Fruit fly (Drosophila melanogaster) whole organism, embryonic: ENCODE data around the gene Mbs.
A peak's percentile ranks its signal among the peaks of the same experiment; 100 is the strongest.

Source experiments
- Adf1 ChIP-seq: fragments of 200-800 bp; sonication (Bioruptor generic); IDR thresholded peaks from 2 replicates; pipeline ENCODE4 v1.3.6; 2022; ENCODE audit warnings: missing biosample characterization, missing genetic modification characterization
- B-H2 ChIP-seq: fragments of 200-800 bp; sonication (Bioruptor generic); optimal IDR thresholded peaks from 2 replicates; lab custom pipeline; 2018; ENCODE audit warnings: missing biosample characterization, mild to moderate bottlenecking, missing genetic modification characterization
- BtbVII ChIP-seq: fragments of 200-800 bp; sonication (Bioruptor generic); optimal IDR thresholded peaks from 3 replicates; lab custom pipeline; 2017; ENCODE audit warnings: missing biosample characterization, mild to moderate bottlenecking, missing genetic modification characterization
- CG10209 ChIP-seq: fragments of 200-800 bp; sonication (Bioruptor generic); optimal IDR thresholded peaks from 3 replicates; lab custom pipeline; 2017; ENCODE audit warnings: missing biosample characterization, mild to moderate bottlenecking, missing genetic modification characterization, missing genetic modification reagents
- CG10274 ChIP-seq: fragments of 200-800 bp; sonication (Bioruptor generic); optimal IDR thresholded peaks from 3 replicates; lab custom pipeline; 2017; ENCODE audit warnings: missing biosample characterization, mild to moderate bottlenecking, missing genetic modification characterization
- CG12155 ChIP-seq: fragments of 200-800 bp; sonication (Bioruptor generic); optimal IDR thresholded peaks from 3 replicates; lab custom pipeline; 2016; ENCODE audit warnings: missing biosample characterization, missing genetic modification characterization
- CG12299 ChIP-seq: fragments of 200-800 bp; sonication (Bioruptor generic); optimal IDR thresholded peaks from 2 replicates; lab custom pipeline; 2018; ENCODE audit warnings: missing biosample characterization, mild to moderate bottlenecking, missing genetic modification characterization
- CG13123 ChIP-seq: fragments of 200-800 bp; sonication (Bioruptor generic); optimal IDR thresholded peaks from 2 replicates; lab custom pipeline; 2016; ENCODE audit warnings: missing biosample characterization, missing genetic modification characterization
- CG13894 ChIP-seq: fragments of 200-800 bp; sonication (Bioruptor generic); optimal IDR thresholded peaks from 3 replicates; lab custom pipeline; 2018; ENCODE audit warnings: missing biosample characterization, mild to moderate bottlenecking, missing genetic modification characterization, moderate library complexity
- CG14710 ChIP-seq: fragments of 200-800 bp; sonication (Bioruptor generic); optimal IDR thresholded peaks from 3 replicates; lab custom pipeline; 2019; ENCODE audit warnings: missing biosample characterization, mild to moderate bottlenecking, missing genetic modification characterization, moderate library complexity
- CG15011 ChIP-seq: fragments of 200-800 bp; sonication (Bioruptor generic); optimal IDR thresholded peaks from 3 replicates; lab custom pipeline; 2018; ENCODE audit warnings: missing biosample characterization, mild to moderate bottlenecking, missing genetic modification characterization
- CG15601 ChIP-seq: fragments of 200-800 bp; sonication (Bioruptor generic); optimal IDR thresholded peaks from 3 replicates; lab custom pipeline; 2019; ENCODE audit warnings: missing biosample characterization, mild to moderate bottlenecking, missing genetic modification characterization, moderate library complexity
- CG17385 ChIP-seq: fragments of 200-800 bp; sonication (Bioruptor generic); optimal IDR thresholded peaks from 3 replicates; lab custom pipeline; 2018; ENCODE audit warnings: missing biosample characterization, mild to moderate bottlenecking, missing genetic modification characterization
- CG5245 ChIP-seq: fragments of 200-800 bp; sonication (Bioruptor generic); optimal IDR thresholded peaks from 3 replicates; lab custom pipeline; 2016; ENCODE audit warnings: missing biosample characterization, missing genetic modification characterization
- CG7745 ChIP-seq: fragments of 200-800 bp; sonication (Bioruptor generic); optimal IDR thresholded peaks from 2 replicates; lab custom pipeline; 2018; ENCODE audit warnings: missing biosample characterization, mild to moderate bottlenecking, missing genetic modification characterization, moderate library complexity
- CG8924 ChIP-seq: fragments of 200-800 bp; optimal IDR thresholded peaks from 3 replicates; lab custom pipeline; 2019; ENCODE audit warnings: missing biosample characterization, mild to moderate bottlenecking, missing genetic modification characterization, moderate library complexity
- CG8944 ChIP-seq: fragments of 200-800 bp; sonication (Bioruptor generic); optimal IDR thresholded peaks from 3 replicates; lab custom pipeline; 2016; ENCODE audit warnings: missing biosample characterization, missing genetic modification characterization
- Camta ChIP-seq: fragments of 200-800 bp; sonication (Bioruptor generic); optimal IDR thresholded peaks from 2 replicates; lab custom pipeline; 2016; ENCODE audit warnings: missing biosample characterization, missing genetic modification characterization
- Dip3 ChIP-seq: fragments of 200-800 bp; sonication (Bioruptor generic); optimal IDR thresholded peaks from 3 replicates; lab custom pipeline; 2016; ENCODE audit warnings: missing biosample characterization, missing genetic modification characterization
- Dp ChIP-seq: fragments of 200-800 bp; sonication (Bioruptor generic); optimal IDR thresholded peaks from 2 replicates; lab custom pipeline; 2018; ENCODE audit warnings: missing biosample characterization, mild to moderate bottlenecking, missing genetic modification characterization, moderate library complexity
- Drgx ChIP-seq: fragments of 200-800 bp; sonication (Bioruptor generic); IDR thresholded peaks from 2 replicates; pipeline ENCODE4 v1.3.6; 2022; ENCODE audit warnings: missing biosample characterization, missing genetic modification characterization
- Fer2 ChIP-seq: fragments of 200-800 bp; sonication (Bioruptor generic); optimal IDR thresholded peaks from 2 replicates; lab custom pipeline; 2018; ENCODE audit warnings: missing biosample characterization, mild to moderate bottlenecking, missing genetic modification characterization, moderate library complexity
- HLHmδ ChIP-seq: fragments of 200-800 bp; sonication (Bioruptor generic); optimal IDR thresholded peaks from 2 replicates; lab custom pipeline; 2018; ENCODE audit warnings: missing biosample characterization, mild to moderate bottlenecking, missing genetic modification characterization, moderate library complexity
- Hr39 ChIP-seq: fragments of >200 bp; optimal IDR thresholded peaks from 2 replicates; lab custom pipeline; 2017
- Kr ChIP-seq: fragments of 200-800 bp; sonication (Bioruptor generic); optimal IDR thresholded peaks from 2 replicates; lab custom pipeline; 2017; ENCODE audit warnings: missing biosample characterization, mild to moderate bottlenecking, missing genetic modification characterization
- Lim3 ChIP-seq: fragments of 200-800 bp; sonication (Bioruptor generic); IDR thresholded peaks from 2 replicates; pipeline ENCODE4 v1.3.6; 2022; ENCODE audit warnings: missing biosample characterization, missing genetic modification characterization
- MBD-R2 ChIP-seq: fragments of 200-800 bp; sonication (Bioruptor generic); IDR thresholded peaks from 2 replicates; pipeline ENCODE4 v1.3.6; 2022; ENCODE audit warnings: missing biosample characterization, missing genetic modification characterization
- Meics ChIP-seq: fragments of 200-800 bp; sonication (Bioruptor generic); optimal IDR thresholded peaks from 2 replicates; lab custom pipeline; 2017; ENCODE audit warnings: missing biosample characterization, mild to moderate bottlenecking, missing genetic modification characterization
- Myb ChIP-seq: fragments of 200-800 bp; sonication (Bioruptor generic); optimal IDR thresholded peaks from 2 replicates; lab custom pipeline; 2016; ENCODE audit warnings: missing biosample characterization, missing genetic modification characterization
- Rfx ChIP-seq: fragments of 200-800 bp; sonication (Bioruptor generic); IDR thresholded peaks from 2 replicates; pipeline ENCODE4 v1.3.6; 2022; ENCODE audit warnings: missing biosample characterization, missing genetic modification characterization
- Sox102F ChIP-seq: fragments of 200-800 bp; sonication (Bioruptor generic); optimal IDR thresholded peaks from 2 replicates; lab custom pipeline; 2018; ENCODE audit warnings: missing biosample characterization, mild to moderate bottlenecking, missing genetic modification characterization, moderate library complexity
- Taf1 ChIP-seq: fragments of 200-800 bp; sonication (Bioruptor generic); IDR thresholded peaks from 2 replicates; pipeline ENCODE4 v1.3.6; 2022; ENCODE audit warnings: missing biosample characterization, missing genetic modification characterization
- YL-1 ChIP-seq: fragments of 200-800 bp; sonication (Bioruptor generic); optimal IDR thresholded peaks from 3 replicates; lab custom pipeline; 2017; ENCODE audit warnings: missing biosample characterization, mild to moderate bottlenecking, missing genetic modification characterization
- bsh ChIP-seq, 2 experiments: fragments of 200-800 bp; sonication (Bioruptor generic); optimal IDR thresholded peaks; 2 replicates each; lab custom pipeline; 2017 to 2018; ENCODE audit warnings: mild to moderate bottlenecking in 2 of 2, missing biosample characterization in 2 of 2, missing genetic modification characterization in 2 of 2, moderate library complexity in 1 of 2
- btn ChIP-seq: fragments of 200-800 bp; sonication (Bioruptor generic); optimal IDR thresholded peaks from 2 replicates; lab custom pipeline; 2016; ENCODE audit warnings: missing biosample characterization, missing genetic modification characterization
- cwo ChIP-seq: fragments of 200-800 bp; sonication (Bioruptor generic); optimal IDR thresholded peaks from 3 replicates; lab custom pipeline; 2017; ENCODE audit warnings: missing biosample characterization, missing genetic modification characterization, mild to moderate bottlenecking, moderate library complexity, missing genetic modification reagents
- dati ChIP-seq: fragments of 200-800 bp; sonication (Bioruptor generic); IDR thresholded peaks from 2 replicates; pipeline ENCODE4 v1.3.6; 2022; ENCODE audit warnings: missing biosample characterization, missing genetic modification characterization
- gfzf ChIP-seq: fragments of 200-800 bp; sonication (Bioruptor generic); optimal IDR thresholded peaks from 2 replicates; lab custom pipeline; 2016; ENCODE audit warnings: missing biosample characterization, mild to moderate bottlenecking, missing genetic modification characterization, moderate library complexity
- lbe ChIP-seq: fragments of 200-800 bp; sonication (Bioruptor generic); optimal IDR thresholded peaks from 2 replicates; lab custom pipeline; 2016; ENCODE audit warnings: missing biosample characterization, mild to moderate bottlenecking, missing genetic modification characterization
- mam ChIP-seq: fragments of 200-800 bp; sonication (Bioruptor generic); optimal IDR thresholded peaks from 3 replicates; lab custom pipeline; 2016; ENCODE audit warnings: missing biosample characterization, missing genetic modification characterization
- nom ChIP-seq: fragments of 200-800 bp; sonication (Bioruptor generic); optimal IDR thresholded peaks from 2 replicates; lab custom pipeline; 2017; ENCODE audit warnings: missing biosample characterization, missing genetic modification characterization, mild to moderate bottlenecking, moderate library complexity, missing genetic modification reagents
- oc ChIP-seq: fragments of 200-800 bp; sonication (Bioruptor generic); optimal IDR thresholded peaks from 2 replicates; lab custom pipeline; 2018; ENCODE audit warnings: missing biosample characterization, mild to moderate bottlenecking, missing genetic modification characterization, moderate library complexity
- phol ChIP-seq: fragments of 200-800 bp; sonication (Bioruptor generic); optimal IDR thresholded peaks from 3 replicates; lab custom pipeline; 2018; ENCODE audit warnings: missing biosample characterization, mild to moderate bottlenecking, missing genetic modification characterization, moderate library complexity
- sob ChIP-seq: fragments of 200-800 bp; sonication (Bioruptor generic); IDR thresholded peaks from 2 replicates; pipeline ENCODE4 v1.3.6; 2022; ENCODE audit warnings: missing biosample characterization, missing genetic modification characterization
- sqz ChIP-seq: fragments of 200-800 bp; sonication (Bioruptor generic); optimal IDR thresholded peaks from 3 replicates; lab custom pipeline; 2018; ENCODE audit warnings: missing biosample characterization, mild to moderate bottlenecking, missing genetic modification characterization
- tio ChIP-seq: fragments of 200-800 bp; sonication (Bioruptor generic); optimal IDR thresholded peaks from 2 replicates; lab custom pipeline; 2017; ENCODE audit warnings: missing biosample characterization, missing genetic modification characterization, inconsistent platforms
- tna ChIP-seq: fragments of 200-800 bp; sonication (Bioruptor generic); IDR thresholded peaks from 2 replicates; pipeline ENCODE4 v1.3.6; 2022; ENCODE audit warnings: missing biosample characterization, missing genetic modification characterization; ENCODE audit not compliant: partially characterized antibody

Gene Mbs

dm6 chr3L:16002116-16002716 lies 49.5 kb upstream of the Mbs start (continued):
- TF ChIP-seq nom (GFP tag; lab: Kevin White, UChicago) (peak; percentile 71), Rfx (GFP tag; lab: Robert Waterston, UW) (0 out of 2 replicates have a peak, but pooled peaks have one; percentile 14), sob (GFP tag; lab: Robert Waterston, UW) (no peak), btn (GFP tag; lab: Kevin White, UChicago) (no peak), MBD-R2 (GFP tag; lab: Robert Waterston, UW) (no peak), CG13123 (GFP tag; lab: Kevin White, UChicago) (no peak), oc (tag; lab: Kevin White, UChicago) (peak; percentile 28), HLHmδ (GFP tag; lab: Kevin White, UChicago) (no peak), Drgx (GFP tag; lab: Robert Waterston, UW) (peak; percentile 29; the same call in 1 of the 2 replicates), CG12299 (tag; lab: Kevin White, UChicago) (no peak), CG15011 (GFP tag; lab: Kevin White, UChicago) (no peak), CG8924 (tag; lab: Kevin White, UChicago) (peak; percentile 19), tio (GFP tag; lab: Kevin White, UChicago) (no peak), Kr (no peak), CG13894 (tag; lab: Kevin White, UChicago) (peak; percentile 4), bsh (GFP tag; optimal IDR thresholded peaks at IDR 0.05; lab: Kevin White, UChicago) (peak in 1 of 2 experiments; percentile 78), B-H2 (peak; percentile 32), Myb (GFP tag; lab: Kevin White, UChicago) (no peak), Sox102F (peak; percentile 1), CG10274 (GFP tag; lab: Kevin White, UChicago) (no peak)

- peak; percentile 26 for TF ChIP-seq CG17385 (GFP tag; lab: Kevin White, UChicago)
- TF ChIP-seq CG7745 (tag; lab: Kevin White, UChicago), result peak; percentile 20
- peak; percentile 89 for TF ChIP-seq gfzf (GFP tag; lab: Kevin White, UChicago)
- TF ChIP-seq CG15601 (tag; lab: Kevin White, UChicago), result peak; percentile 20
- peak; percentile 20 for TF ChIP-seq Fer2 (tag; lab: Kevin White, UChicago)
- TF ChIP-seq sqz (GFP tag; lab: Kevin White, UChicago), result peak; percentile 65
- TF ChIP-seq cwo (GFP tag; lab: Kevin White, UChicago), result no peak
- TF ChIP-seq CG8944, result peak; percentile 3
- TF ChIP-seq Taf1 (GFP tag; lab: Robert Waterston, UW), result peak; percentile 54; the same call in 1 of the 2 replicates
- TF ChIP-seq lbe (GFP tag; lab: Kevin White, UChicago), result no peak
- peak; percentile 44 for TF ChIP-seq CG13894 (tag; lab: Kevin White, UChicago)
- TF ChIP-seq Meics (GFP tag; lab: Kevin White, UChicago), result peak; percentile 25
- peak; percentile 79 for TF ChIP-seq CG14710 (tag; lab: Kevin White, UChicago)
- peak; percentile 35 for TF ChIP-seq YL-1 (GFP tag; lab: Kevin White, UChicago)
- TF ChIP-seq CG5245 (GFP tag; lab: Kevin White, UChicago), result no peak
- peak; percentile 45 for TF ChIP-seq CG12155 (GFP tag; lab: Kevin White, UChicago)
- peak; percentile 9 for TF ChIP-seq Dp (GFP tag; lab: Kevin White, UChicago)
- no peak for TF ChIP-seq dati (GFP tag; lab: Robert Waterston, UW)
- TF ChIP-seq phol (tag; lab: Kevin White, UChicago), result peak; percentile 73
- peak; percentile 20 for TF ChIP-seq Dip3 (GFP tag; lab: Kevin White, UChicago)
- TF ChIP-seq CG10209 (GFP tag; lab: Kevin White, UChicago), result peak; percentile 34
- peak; percentile 69 for TF ChIP-seq mam (GFP tag; lab: Kevin White, UChicago)
- TF ChIP-seq Hr39 (lab: Kevin White, UChicago), result no peak
- TF ChIP-seq BtbVII (GFP tag; lab: Kevin White, UChicago), result peak; percentile 9
- TF ChIP-seq tna (GFP tag; lab: Robert Waterston, UW), result no peak
- no peak for TF ChIP-seq Lim3 (GFP tag; lab: Robert Waterston, UW)
- TF ChIP-seq Camta (GFP tag; lab: Kevin White, UChicago), result peak; percentile 59
- no peak for TF ChIP-seq Adf1
Measured at dm6 chr3L:16004401-16005237, 47.1 kb upstream of the Mbs start, which contains the start of the genes hzg and mRpS31. Gene hzg (minus strand): TSS chr3L:16004736. Gene mRpS31 (plus strand): TSS chr3L:16005193.
